Fruit fly (Drosophila melanogaster) whole organism, embryonic: ENCODE data around the gene CG9297.
A peak's percentile ranks its signal among the peaks of the same experiment; 100 is the strongest.

Experiments used
- Atf-2 ChIP-seq: fragments of 200-800 bp; sonication (Bioruptor generic); optimal IDR thresholded peaks from 2 replicates; lab custom pipeline; 2016; ENCODE audit warnings: missing biosample characterization, missing genetic modification characterization
- Atf3 ChIP-seq: fragments of 200-800 bp; sonication (Bioruptor generic); optimal IDR thresholded peaks from 3 replicates; lab custom pipeline; 2016; ENCODE audit warnings: missing biosample characterization, missing genetic modification characterization
- CG10147 ChIP-seq: fragments of 200-800 bp; sonication (Bioruptor generic); optimal IDR thresholded peaks from 2 replicates; lab custom pipeline; 2019; ENCODE audit warnings: missing biosample characterization, mild to moderate bottlenecking, missing genetic modification characterization, moderate library complexity
- CG10462 ChIP-seq: fragments of 200-800 bp; sonication (Bioruptor generic); optimal IDR thresholded peaks from 2 replicates; lab custom pipeline; 2016; ENCODE audit warnings: missing biosample characterization, missing genetic modification characterization
- CG10543 ChIP-seq: fragments of 200-800 bp; sonication (Bioruptor generic); optimal IDR thresholded peaks from 3 replicates; lab custom pipeline; 2017; ENCODE audit warnings: missing biosample characterization, mild to moderate bottlenecking, missing genetic modification characterization, moderate library complexity
- CG11398 ChIP-seq: fragments of 200-800 bp; sonication (Bioruptor generic); optimal IDR thresholded peaks from 2 replicates; lab custom pipeline; 2016; ENCODE audit warnings: missing biosample characterization, missing genetic modification characterization
- CG16863 ChIP-seq: fragments of 200-800 bp; sonication (Bioruptor generic); optimal IDR thresholded peaks from 3 replicates; lab custom pipeline; 2016; ENCODE audit warnings: missing biosample characterization, missing genetic modification characterization
- CG18011 ChIP-seq: fragments of 200-800 bp; sonication (Bioruptor generic); optimal IDR thresholded peaks from 2 replicates; lab custom pipeline; 2017; ENCODE audit warnings: missing biosample characterization, missing genetic modification characterization, mild to moderate bottlenecking, moderate library complexity, missing genotype
- CG31388 ChIP-seq: fragments of 200-800 bp; sonication (Bioruptor generic); optimal IDR thresholded peaks from 2 replicates; lab custom pipeline; 2016; ENCODE audit warnings: missing biosample characterization, missing genetic modification characterization
- CG32532 ChIP-seq: fragments of 200-800 bp; sonication (Bioruptor generic); IDR thresholded peaks from 2 replicates; pipeline ENCODE4 v1.3.6; 2022; ENCODE audit warnings: missing biosample characterization, missing genetic modification characterization
- CG32767 ChIP-seq: fragments of 200-800 bp; sonication (Bioruptor generic); IDR thresholded peaks from 2 replicates; pipeline ENCODE4 v1.3.6; 2022; ENCODE audit warnings: missing biosample characterization, missing genetic modification characterization
- CG34422 ChIP-seq: fragments of 200-800 bp; sonication (Bioruptor generic); IDR thresholded peaks from 3 replicates; pipeline ENCODE4 v1.3.6; 2022; ENCODE audit warnings: missing biosample characterization, missing genetic modification characterization
- CG7372 ChIP-seq: fragments of 200-800 bp; sonication (Bioruptor generic); IDR thresholded peaks from 2 replicates; pipeline ENCODE4 v1.3.6; 2022; ENCODE audit warnings: missing biosample characterization, missing genetic modification characterization
- CG7963 ChIP-seq: fragments of 200-800 bp; sonication (Bioruptor generic); IDR thresholded peaks from 3 replicates; pipeline ENCODE4 v1.3.6; 2022; ENCODE audit warnings: missing biosample characterization, missing genetic modification characterization; ENCODE audit not compliant: partially characterized antibody
- CG7987 ChIP-seq: fragments of 200-800 bp; sonication (Bioruptor generic); optimal IDR thresholded peaks from 2 replicates; lab custom pipeline; 2018; ENCODE audit warnings: missing biosample characterization, mild to moderate bottlenecking, missing genetic modification characterization, moderate library complexity
- CG9437 ChIP-seq: fragments of 200-800 bp; sonication (Bioruptor generic); optimal IDR thresholded peaks from 2 replicates; lab custom pipeline; 2018; ENCODE audit warnings: missing biosample characterization, mild to moderate bottlenecking, missing genetic modification characterization
- Camta ChIP-seq: fragments of 200-800 bp; sonication (Bioruptor generic); optimal IDR thresholded peaks from 2 replicates; lab custom pipeline; 2016; ENCODE audit warnings: missing biosample characterization, missing genetic modification characterization
- Dbx ChIP-seq: fragments of 200-800 bp; sonication (Bioruptor generic); IDR thresholded peaks from 3 replicates; pipeline ENCODE4 v1.3.6; 2022; ENCODE audit warnings: missing biosample characterization, missing genetic modification characterization
- Dip2 ChIP-seq: fragments of 200-800 bp; sonication (Bioruptor generic); IDR thresholded peaks from 2 replicates; pipeline ENCODE4 v1.3.6; 2022; ENCODE audit warnings: missing biosample characterization, missing genetic modification characterization
- Dip3 ChIP-seq: fragments of 200-800 bp; sonication (Bioruptor generic); optimal IDR thresholded peaks from 3 replicates; lab custom pipeline; 2016; ENCODE audit warnings: missing biosample characterization, missing genetic modification characterization
- Doc3 ChIP-seq: fragments of 200-800 bp; sonication (Bioruptor generic); IDR thresholded peaks from 3 replicates; pipeline ENCODE4 v1.3.6; 2022; ENCODE audit warnings: missing biosample characterization, missing genetic modification characterization; ENCODE audit not compliant: partially characterized antibody
- Ets97D ChIP-seq: fragments of 200-800 bp; sonication (Bioruptor generic); optimal IDR thresholded peaks from 3 replicates; lab custom pipeline; 2016; ENCODE audit warnings: missing biosample characterization, missing genetic modification characterization
- GATAe ChIP-seq: fragments of 200-800 bp; sonication (Bioruptor generic); conservative IDR thresholded peaks from 2 replicates; pipeline ENCODE4 v1.3.6; 2022; ENCODE audit warnings: missing biosample characterization, missing genetic modification characterization
- H15 ChIP-seq: fragments of 200-800 bp; sonication (Bioruptor generic); IDR thresholded peaks from 3 replicates; pipeline ENCODE4 v1.3.6; 2022; ENCODE audit warnings: missing biosample characterization, missing genetic modification characterization
- HLH54F ChIP-seq: fragments of 200-800 bp; sonication (Bioruptor generic); optimal IDR thresholded peaks from 3 replicates; lab custom pipeline; 2016; ENCODE audit warnings: missing biosample characterization, missing genetic modification characterization
- Hey ChIP-seq: fragments of 200-800 bp; sonication (Bioruptor generic); optimal IDR thresholded peaks from 3 replicates; lab custom pipeline; 2018; ENCODE audit warnings: missing biosample characterization, mild to moderate bottlenecking, missing genetic modification characterization
- HmgZ ChIP-seq: fragments of 200-800 bp; sonication (Bioruptor generic); optimal IDR thresholded peaks from 2 replicates; lab custom pipeline; 2018; ENCODE audit warnings: missing biosample characterization, mild to moderate bottlenecking, missing genetic modification characterization
- Nf-YB ChIP-seq: fragments of 200-800 bp; sonication (Bioruptor generic); optimal IDR thresholded peaks from 3 replicates; lab custom pipeline; 2019; ENCODE audit warnings: missing biosample characterization, mild to moderate bottlenecking, missing genetic modification characterization, moderate library complexity
- NfI ChIP-seq: fragments of 200-800 bp; sonication (Bioruptor generic); optimal IDR thresholded peaks from 3 replicates; lab custom pipeline; 2018; ENCODE audit warnings: missing biosample characterization, mild to moderate bottlenecking, missing genetic modification characterization, moderate library complexity
- Sry-δ ChIP-seq: fragments of 200-800 bp; sonication (Bioruptor generic); optimal IDR thresholded peaks from 2 replicates; lab custom pipeline; 2016; ENCODE audit warnings: missing biosample characterization, missing genetic modification characterization
- TFAM ChIP-seq: fragments of 200-800 bp; sonication (Bioruptor generic); optimal IDR thresholded peaks from 2 replicates; lab custom pipeline; 2017; ENCODE audit warnings: missing biosample characterization, missing genetic modification characterization, inconsistent platforms
- Xrp1 ChIP-seq: fragments of 200-800 bp; sonication (Bioruptor generic); IDR thresholded peaks from 2 replicates; pipeline ENCODE4 v1.3.6; 2022; ENCODE audit warnings: missing biosample characterization, missing genetic modification characterization
- ase ChIP-seq: fragments of 200-800 bp; sonication (Bioruptor generic); IDR thresholded peaks from 3 replicates; pipeline ENCODE4 v1.3.6; 2022; ENCODE audit warnings: missing biosample characterization, missing genetic modification characterization
- ato ChIP-seq: fragments of 200-800 bp; sonication (Bioruptor generic); IDR thresholded peaks from 2 replicates; pipeline ENCODE4 v1.3.6; 2022; ENCODE audit warnings: missing biosample characterization, missing genetic modification characterization; ENCODE audit not compliant: partially characterized antibody
- br ChIP-seq: fragments of >200 bp; optimal IDR thresholded peaks from 2 replicates; lab custom pipeline; 2017
- ci ChIP-seq: fragments of 200-800 bp; sonication (Bioruptor generic); IDR thresholded peaks from 3 replicates; pipeline ENCODE4 v1.3.6; 2022; ENCODE audit warnings: missing biosample characterization, missing genetic modification characterization
- emc ChIP-seq: fragments of 200-800 bp; sonication (Bioruptor generic); optimal IDR thresholded peaks from 2 replicates; lab custom pipeline; 2016; ENCODE audit warnings: missing biosample characterization, missing genetic modification characterization
- gce ChIP-seq: fragments of 200-800 bp; sonication (Bioruptor generic); IDR thresholded peaks from 3 replicates; pipeline ENCODE4 v1.3.6; 2022; ENCODE audit warnings: missing biosample characterization, missing genetic modification characterization
- gcm ChIP-seq: fragments of 200-800 bp; sonication (Bioruptor generic); optimal IDR thresholded peaks from 2 replicates; lab custom pipeline; 2019; ENCODE audit warnings: missing biosample characterization, mild to moderate bottlenecking, missing genetic modification characterization, moderate library complexity
- gsb ChIP-seq: fragments of 200-800 bp; sonication (Bioruptor generic); IDR thresholded peaks from 2 replicates; pipeline ENCODE4 v1.3.6; 2022; ENCODE audit warnings: missing biosample characterization, missing genetic modification characterization
- jumu ChIP-seq: fragments of 200-800 bp; sonication (Bioruptor generic); optimal IDR thresholded peaks from 3 replicates; lab custom pipeline; 2016; ENCODE audit warnings: missing biosample characterization, missing genetic modification characterization
- klu ChIP-seq: fragments of 200-800 bp; sonication (Bioruptor generic); IDR thresholded peaks from 2 replicates; pipeline ENCODE4 v1.3.6; 2022; ENCODE audit warnings: missing biosample characterization, missing genetic modification characterization
- mam ChIP-seq: fragments of 200-800 bp; sonication (Bioruptor generic); optimal IDR thresholded peaks from 3 replicates; lab custom pipeline; 2016; ENCODE audit warnings: missing biosample characterization, missing genetic modification characterization
- otp ChIP-seq: fragments of 200-800 bp; sonication (Bioruptor generic); IDR thresholded peaks from 3 replicates; pipeline ENCODE4, ENCODE4 v1.3.6; 2022; ENCODE audit warnings: missing biosample characterization, missing genetic modification characterization
- pzg ChIP-seq: fragments of 200-800 bp; sonication (Bioruptor generic); optimal IDR thresholded peaks from 3 replicates; lab custom pipeline; 2018; ENCODE audit warnings: missing biosample characterization, mild to moderate bottlenecking, missing genetic modification characterization, moderate library complexity
- run ChIP-seq: fragments of 200-800 bp; sonication (Bioruptor generic); optimal IDR thresholded peaks from 3 replicates; lab custom pipeline; 2018; ENCODE audit warnings: missing biosample characterization, mild to moderate bottlenecking, missing genetic modification characterization
- schlank ChIP-seq: fragments of 200-800 bp; sonication (Bioruptor generic); optimal IDR thresholded peaks from 2 replicates; lab custom pipeline; 2018; ENCODE audit warnings: missing biosample characterization, mild to moderate bottlenecking, missing genetic modification characterization
- sens-2 ChIP-seq: fragments of 200-800 bp; sonication (Bioruptor generic); IDR thresholded peaks from 2 replicates; pipeline ENCODE4 v1.3.6; 2022; ENCODE audit warnings: missing biosample characterization, missing genetic modification characterization
- sob ChIP-seq: fragments of 200-800 bp; sonication (Bioruptor generic); IDR thresholded peaks from 2 replicates; pipeline ENCODE4 v1.3.6; 2022; ENCODE audit warnings: missing biosample characterization, missing genetic modification characterization
- z ChIP-seq: fragments of 200-800 bp; sonication (Bioruptor generic); IDR thresholded peaks from 3 replicates; pipeline ENCODE4 v1.3.6; 2022; ENCODE audit warnings: missing biosample characterization, missing genetic modification characterization

Gene CG9297

DNA sequence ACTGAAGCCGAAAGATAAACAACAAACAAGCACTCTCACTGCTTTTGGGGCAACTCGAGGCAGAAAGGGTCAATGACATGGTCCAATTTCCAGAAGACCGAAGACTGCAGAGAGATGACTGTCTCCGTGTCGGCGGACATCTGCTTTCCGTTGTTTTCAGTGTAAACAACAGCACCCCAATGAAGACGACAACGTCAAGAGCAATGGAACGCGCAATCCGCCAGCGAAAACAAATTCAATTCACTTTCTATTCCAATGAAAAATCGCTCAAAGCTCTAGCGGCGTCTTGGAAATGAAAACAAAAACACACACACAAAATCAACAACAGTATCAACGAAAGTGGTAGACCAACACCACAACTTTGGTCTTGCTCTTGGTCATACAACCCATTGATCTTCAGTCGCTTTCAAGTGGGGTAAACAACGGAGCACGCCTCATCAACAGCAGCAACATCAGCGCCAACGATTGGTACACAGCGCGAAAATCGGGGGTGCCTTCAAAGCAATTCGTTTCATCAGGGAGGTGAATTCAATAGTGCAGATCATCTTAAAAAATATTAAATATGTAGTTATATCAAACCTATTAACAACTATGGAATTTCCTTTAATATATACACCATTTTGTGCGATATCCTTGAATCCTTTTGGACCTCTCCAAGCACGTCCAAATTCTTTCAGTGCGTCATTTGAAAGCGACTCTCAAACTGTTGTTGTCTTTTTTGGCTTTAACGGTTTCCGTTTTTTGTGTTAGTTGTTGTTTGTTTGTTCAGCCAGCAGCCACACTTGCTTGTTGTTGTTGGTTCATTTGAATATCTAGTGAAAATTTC, 46.4 kb downstream of the CG9297 start (continued):
- TF ChIP-seq CG7372 (peak; percentile 27; the same call in 1 of the 2 replicates), HmgZ (no peak), CG18011 (GFP tag; lab: Kevin White, UChicago) (no peak), CG10462 (GFP tag; lab: Kevin White, UChicago) (peak; percentile 14), CG7963 (GFP tag; lab: Robert Waterston, UW) (no peak), Sry-δ (GFP tag; lab: Kevin White, UChicago) (no peak), br (no peak), otp (GFP tag; lab: Robert Waterston, UW) (peak; percentile 43; the same call in 1 of the 3 replicates), CG9437 (GFP tag; lab: Kevin White, UChicago) (peak; percentile 66), CG10543 (peak; percentile 46), run (tag; lab: Kevin White, UChicago) (no peak), sens-2 (GFP tag; lab: Robert Waterston, UW) (0 out of 2 replicates have a peak, but pooled peaks have one; percentile 4), Dip3 (GFP tag; lab: Kevin White, UChicago) (no peak), Ets97D (no peak), CG34422 (GFP tag; lab: Robert Waterston, UW) (no peak), Xrp1 (GFP tag; lab: Robert Waterston, UW) (peak; percentile 73), pzg (GFP tag; lab: Kevin White, UChicago) (no peak), Hey (tag; lab: Kevin White, UChicago) (no peak), CG7987 (GFP tag; lab: Kevin White, UChicago) (no peak), CG16863 (GFP tag; lab: Kevin White, UChicago) (no peak), gsb (GFP tag; lab: Robert Waterston, UW) (no peak), HLH54F (GFP tag; lab: Kevin White, UChicago) (no peak), klu (GFP tag; lab: Robert Waterston, UW) (no peak), Dbx (GFP tag; lab: Robert Waterston, UW) (no peak), CG10147 (no peak), Nf-YB (GFP tag; lab: Kevin White, UChicago) (peak; percentile 30), sob (peak; percentile 5; the same call in 1 of the 2 replicates), H15 (GFP tag; lab: Robert Waterston, UW) (peak; percentile 44; the same call in 2 of the 3 replicates), Dip2 (no peak), CG31388 (no peak), CG32532 (GFP tag; lab: Robert Waterston, UW) (no peak; the same call in 1 of the 2 replicates), Doc3 (no peak), emc (no peak), ci (GFP tag; lab: Robert Waterston, UW) (peak; percentile 62), ato (GFP tag; lab: Robert Waterston, UW) (no peak), Camta (GFP tag; lab: Kevin White, UChicago) (no peak), Atf3 (GFP tag; lab: Kevin White, UChicago) (no peak), GATAe (GFP tag; lab: Robert Waterston, UW) (no peak), TFAM (GFP tag; lab: Kevin White, UChicago) (no peak), z (GFP tag; lab: Robert Waterston, UW) (no peak), CG32767 (GFP tag; lab: Robert Waterston, UW) (peak; percentile 62), gce (GFP tag; lab: Robert Waterston, UW) (peak; percentile 57; the same call in 1 of the 3 replicates), schlank (tag; lab: Kevin White, UChicago) (no peak), mam (GFP tag; lab: Kevin White, UChicago) (no peak), CG11398 (GFP tag; lab: Kevin White, UChicago) (peak; percentile 23), ase (GFP tag; lab: Robert Waterston, UW) (peak; percentile 49; the same call in 1 of the 3 replicates), Atf-2 (no peak), NfI (GFP tag; lab: Kevin White, UChicago) (peak; percentile 50), gcm (GFP tag; lab: Kevin White, UChicago) (peak; percentile 52), jumu (GFP tag; lab: Kevin White, UChicago) (no peak)
